Worm (Caenorhabditis elegans): Measurements from ENCODE around the gene scl-19.
"Not testable (repeated sequence)": the region's sequence is repeated elsewhere in the genome, so short reads cannot be mapped to it uniquely, and the experiment has no call there.

The scl-19 gene

ce11 chrV:18754328-18754727 is 22.5 kb downstream of the scl-19 start, which contains the start of gene clec-254:
Gene clec-254 (minus strand): TSS chrV:18754428.
- TF ChIP-seq ekl-4 (GFP tag; IDR thresholded peaks at IDR 0.05); B0336.3 (GFP tag; IDR thresholded peaks at IDR 0.05); sdz-38 (tag; optimal IDR thresholded peaks at IDR 0.05): not testable (repeated sequence)

ce11 chrV:18760174-18760573 is 28.4 kb downstream of the scl-19 start, which contains the start of gene F11D11.3:
Gene F11D11.3 (minus strand): TSS chrV:18760274.
- TF ChIP-seq nhr-120 (GFP tag; IDR thresholded peaks at IDR 0.05) = no peak
- no peak for TF ChIP-seq F22D6.2 (tag; optimal IDR thresholded peaks at IDR 0.05)
- no peak for TF ChIP-seq C06A6.2 (GFP tag; conservative IDR thresholded peaks at IDR 0.05)
- TF ChIP-seq bed-2 (GFP tag; IDR thresholded peaks at IDR 0.05) = no peak
- TF ChIP-seq Y95B8A.8 (GFP tag; IDR thresholded peaks at IDR 0.05) = no peak
- no peak for TF ChIP-seq mxl-1 (tag; optimal IDR thresholded peaks at IDR 0.05)
- TF ChIP-seq lin-35 (GFP tag; optimal IDR thresholded peaks at IDR 0.05) = no peak
- TF ChIP-seq zim-3 (tag; optimal IDR thresholded peaks at IDR 0.05) = no peak
- TF ChIP-seq ets-4 (GFP tag; optimal IDR thresholded peaks at IDR 0.05) = no peak

ce11 chrV:18761078-18761477 is 29.3 kb downstream of the scl-19 start, which contains the start of gene F11D11.4:
Gene F11D11.4 (plus strand): TSS chrV:18761378.
- no peak for TF ChIP-seq ceh-100 (GFP tag; IDR thresholded peaks at IDR 0.05)
- no peak for TF ChIP-seq bed-2 (GFP tag; IDR thresholded peaks at IDR 0.05)

- TF ChIP-seq snpc-3.4 (tag; optimal IDR thresholded peaks at IDR 0.05); athp-1 (tag; optimal IDR thresholded peaks at IDR 0.05); tlf-1 (GFP tag; optimal IDR thresholded peaks at IDR 0.05): not testable (repeated sequence)
These were observed 30.3 kb downstream of the scl-19 start, which contains the start of gene F11D11.22 for ce11 chrV:18762044-18762443. Gene F11D11.22 (plus strand): TSS chrV:18762344.

ce11 chrV:18769902-18770301 is 38.1 kb downstream of the scl-19 start:
- TF ChIP-seq K12H6.12 (tag; optimal IDR thresholded peaks at IDR 0.05) = no peak

- TF ChIP-seq mcd-1 (GFP tag; IDR thresholded peaks at IDR 0.05) (no peak), pha-4 (tag; optimal IDR thresholded peaks at IDR 0.05) (no peak), let-526 (GFP tag; IDR thresholded peaks at IDR 0.05) (no peak), nhr-120 (GFP tag; IDR thresholded peaks at IDR 0.05) (no peak), egl-44 (GFP tag; IDR thresholded peaks at IDR 0.05) (no peak), Y53F4B.3 (GFP tag; IDR thresholded peaks at IDR 0.05) (no peak)
These were observed 38.8 kb downstream of the scl-19 start, which contains the start of gene clec-255 for ce11 chrV:18770623-18771022. Gene clec-255 (minus strand): TSS chrV:18770723.

ce11 chrV:18771390-18771789 is 39.6 kb downstream of the scl-19 start, which contains the start of gene clec-256:
Gene clec-256 (plus strand): TSS chrV:18771690.
- TF ChIP-seq attf-6 (GFP tag; IDR thresholded peaks at IDR 0.05) (no peak), F52B5.7 (tag; optimal IDR thresholded peaks at IDR 0.05) (no peak), Y56A3A.18 (GFP tag; IDR thresholded peaks at IDR 0.05) (no peak), madf-6 (GFP tag; IDR thresholded peaks at IDR 0.05) (no peak), ztf-22 (GFP tag; optimal IDR thresholded peaks at IDR 0.05) (no peak), ceh-27 (GFP tag; optimal IDR thresholded peaks at IDR 0.05) (no peak)
